Fruit fly (Drosophila melanogaster): ENCODE measurements around the gene Brr2.

Gene Brr2

DNA sequence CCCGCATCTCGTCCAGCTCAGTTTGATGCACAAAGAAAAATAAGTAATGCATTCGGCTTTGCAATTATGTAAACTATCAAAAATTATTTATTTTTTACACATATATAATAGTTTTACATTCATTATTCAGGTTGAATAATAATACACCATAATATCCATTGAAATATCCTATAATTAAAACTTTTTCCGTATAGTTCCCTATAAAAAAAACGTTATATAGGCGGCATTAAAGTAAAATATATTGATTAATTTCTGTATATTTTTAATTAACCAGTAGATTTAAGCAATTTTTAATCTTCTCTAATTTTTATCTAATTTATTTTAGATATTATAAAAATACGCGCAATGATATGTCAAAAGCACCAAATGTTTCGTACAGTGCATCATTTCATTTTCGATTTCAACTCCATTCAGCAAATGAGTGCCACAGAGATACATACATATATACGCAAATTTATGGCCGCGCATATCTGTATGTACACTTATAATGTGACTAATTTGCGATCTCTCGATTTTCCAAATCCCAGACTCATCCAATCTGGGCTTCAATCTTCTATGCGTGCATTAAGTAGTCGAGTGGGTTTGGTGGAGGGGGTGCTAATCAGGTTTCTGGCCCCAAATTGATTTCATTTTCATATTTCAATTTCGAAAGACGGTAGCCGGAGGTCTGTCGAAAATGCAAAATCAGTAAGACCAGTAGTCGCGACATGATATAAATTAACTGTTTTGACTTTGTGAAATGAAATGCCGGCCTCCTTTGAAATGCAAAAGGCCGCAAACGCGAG is 45.7 kb upstream of the Brr2 start (continued):
- TF ChIP-seq Sry-β (GFP tag; optimal IDR thresholded peaks at IDR 0.05) (no peak), Rx (GFP tag; IDR thresholded peaks at IDR 0.05) (no peak), pfk (GFP tag; optimal IDR thresholded peaks at IDR 0.05) (no peak), Aef1 (GFP tag; IDR thresholded peaks at IDR 0.05) (no peak), zen (tag; optimal IDR thresholded peaks at IDR 0.05) (no peak), MBD-R2 (GFP tag; IDR thresholded peaks at IDR 0.05) (no peak), CG17802 (tag; optimal IDR thresholded peaks at IDR 0.05) (no peak), E2f2 (GFP tag; IDR thresholded peaks at IDR 0.05) (no peak), Hr3 (GFP tag; optimal IDR thresholded peaks at IDR 0.05) (no peak), btn (GFP tag; optimal IDR thresholded peaks at IDR 0.05) (no peak), sens-2 (GFP tag; IDR thresholded peaks at IDR 0.05) (no peak), TFAM (GFP tag; optimal IDR thresholded peaks at IDR 0.05) (no peak), CG18011 (GFP tag; optimal IDR thresholded peaks at IDR 0.05) (no peak), Awh (GFP tag; IDR thresholded peaks at IDR 0.05) (peak; percentile 57), CG43689 (GFP tag; IDR thresholded peaks at IDR 0.05) (no peak), hkb (optimal IDR thresholded peaks at IDR 0.05) (no peak), hkb (GFP tag; IDR thresholded peaks at IDR 0.05) (no peak), CG2875 (GFP tag; optimal IDR thresholded peaks at IDR 0.05) (no peak), sima (GFP tag; optimal IDR thresholded peaks at IDR 0.05) (no peak), Hand (GFP tag; optimal IDR thresholded peaks at IDR 0.05) (no peak), twi (tag; optimal IDR thresholded peaks at IDR 0.05) (no peak), emc (GFP tag; optimal IDR thresholded peaks at IDR 0.05) (no peak), CG10654 (GFP tag; optimal IDR thresholded peaks at IDR 0.05) (no peak), sisA (GFP tag; IDR thresholded peaks at IDR 0.05) (no peak), Lpt (GFP tag; optimal IDR thresholded peaks at IDR 0.05) (no peak), CG8388 (GFP tag; optimal IDR thresholded peaks at IDR 0.05) (no peak), D19A (tag; optimal IDR thresholded peaks at IDR 0.05) (peak; percentile 10), croc (GFP tag; conservative IDR thresholded peaks at IDR 0.05) (no peak), CG7271 (tag; optimal IDR thresholded peaks at IDR 0.05) (peak; percentile 22), ewg (GFP tag; optimal IDR thresholded peaks at IDR 0.05) (no peak), CG10431 (GFP tag; optimal IDR thresholded peaks at IDR 0.05) (no peak), bowl (GFP tag; IDR thresholded peaks at IDR 0.05) (peak; percentile 72; the same call in 1 of the 2 replicates), dm (GFP tag; optimal IDR thresholded peaks at IDR 0.05) (no peak), CG5180 (GFP tag; optimal IDR thresholded peaks at IDR 0.05) (no peak), Elba2 (GFP tag; optimal IDR thresholded peaks at IDR 0.05) (no peak), cas (GFP tag; IDR thresholded peaks at IDR 0.05) (no peak), CG18764 (GFP tag; optimal IDR thresholded peaks at IDR 0.05) (no peak), trh (GFP tag; optimal IDR thresholded peaks at IDR 0.05) (no peak), CG15269 (tag; optimal IDR thresholded peaks at IDR 0.05) (peak; percentile 42), CG15011 (GFP tag; optimal IDR thresholded peaks at IDR 0.05) (no peak), Antp (GFP tag; optimal IDR thresholded peaks at IDR 0.05) (no peak), gsb-n (tag; optimal IDR thresholded peaks at IDR 0.05) (no peak), Jarid2 (GFP tag; optimal IDR thresholded peaks at IDR 0.05) (no peak), Sry-δ (GFP tag; optimal IDR thresholded peaks at IDR 0.05) (no peak), pita (GFP tag; optimal IDR thresholded peaks at IDR 0.05) (no peak), CG14441 (GFP tag; IDR thresholded peaks at IDR 0.05) (no peak), CG11723 (GFP tag; optimal IDR thresholded peaks at IDR 0.05) (no peak), pb (GFP tag; optimal IDR thresholded peaks at IDR 0.05) (no peak), Ssrp (tag; optimal IDR thresholded peaks at IDR 0.05) (peak; percentile 33), Dip2 (GFP tag; IDR thresholded peaks at IDR 0.05) (no peak), rib (GFP tag; IDR thresholded peaks at IDR 0.05) (no peak)
